Fruit fly (Drosophila melanogaster): ENCODE data around the gene aspr.
"Not testable (repeated sequence)": the region's sequence is repeated elsewhere in the genome, so short reads cannot be mapped to it uniquely, and the experiment has no call there.

aspr gene

dm6 chrX:20169898-20170297 lies 22.0 kb downstream of the aspr start, which contains the start of the genes CG9581 and CG9578:
Gene CG9581 (minus strand): TSS chrX:20169981.
Gene CG9578 (plus strand): TSS chrX:20170222.
- no peak for TF ChIP-seq noc (tag; optimal IDR thresholded peaks at IDR 0.05)

DNA sequence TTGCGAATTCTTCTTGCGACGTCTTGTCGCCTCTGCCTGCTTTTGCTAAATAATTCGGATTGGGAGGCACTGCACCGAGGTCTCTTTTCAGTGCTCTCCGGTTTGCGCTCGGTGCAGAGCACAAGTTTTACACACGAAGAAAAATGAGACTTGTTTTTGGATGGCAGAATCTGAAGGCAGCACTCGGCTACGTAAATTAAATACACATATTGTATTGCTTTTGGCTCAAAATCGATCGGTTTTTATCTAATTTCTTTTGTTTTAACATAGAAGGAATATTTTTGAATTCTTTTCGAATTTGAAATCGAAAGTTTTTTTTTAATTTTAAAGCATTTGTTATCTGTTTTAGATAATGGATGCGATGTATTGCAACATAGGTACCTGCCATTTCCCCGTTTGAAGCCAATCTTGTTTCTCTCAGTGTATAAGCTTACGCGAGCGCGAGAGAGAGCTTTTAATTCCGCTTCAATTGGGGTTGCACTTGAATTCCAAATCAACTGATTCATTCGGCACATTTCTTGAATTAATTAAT lies 25.6 kb downstream of the aspr start, which contains the start of gene AnxB10:
Gene AnxB10 (minus strand): TSS at position 51 of the 532 bp plus-strand sequence.
- TF ChIP-seq noc (tag; optimal IDR thresholded peaks at IDR 0.05) = peak; percentile 38

DNA sequence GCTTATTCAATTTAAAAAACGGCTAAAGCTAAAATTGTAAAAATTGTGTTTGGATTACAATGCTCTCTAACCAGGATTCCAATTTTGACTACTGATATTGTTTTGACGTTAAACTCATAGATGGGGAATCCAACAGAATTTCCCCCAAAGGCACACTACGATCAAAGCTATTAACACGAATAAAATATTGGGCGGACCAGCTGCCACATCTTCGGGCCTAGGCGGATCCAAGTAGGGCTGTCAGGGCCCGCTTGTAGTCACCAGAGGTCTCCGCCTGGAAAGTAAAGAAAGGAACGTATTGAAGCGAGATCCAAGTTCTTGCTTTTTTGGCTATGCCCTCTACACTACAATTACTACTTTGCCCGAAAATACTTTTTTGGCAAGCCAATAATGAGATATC lies 30.6 kb downstream of the aspr start, which contains the start of gene Sdic1:
Gene Sdic1 (minus strand): TSS at position 101 of the 400 bp plus-strand sequence.
- not testable (repeated sequence) for TF ChIP-seq noc (tag; optimal IDR thresholded peaks at IDR 0.05)

DNA sequence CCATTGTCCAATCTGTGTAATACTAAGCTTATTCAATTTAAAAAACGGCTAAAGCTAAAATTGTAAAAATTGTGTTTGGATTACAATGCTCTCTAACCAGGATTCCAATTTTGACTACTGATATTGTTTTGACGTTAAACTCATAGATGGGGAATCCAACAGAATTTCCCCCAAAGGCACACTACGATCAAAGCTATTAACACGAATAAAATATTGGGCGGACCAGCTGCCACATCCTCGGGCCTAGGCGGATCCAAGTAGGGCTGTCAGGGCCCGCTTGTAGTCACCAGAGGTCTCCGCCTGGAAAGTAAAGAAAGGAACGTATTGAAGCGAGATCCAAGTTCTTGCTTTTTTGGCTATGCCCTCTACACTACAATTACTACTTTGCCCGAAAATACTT lies 38.5 kb downstream of the aspr start, which contains the start of gene Sdic2:
Gene Sdic2 (minus strand): TSS at position 101 of the 400 bp plus-strand sequence.
- TF ChIP-seq noc (tag; optimal IDR thresholded peaks at IDR 0.05) = not testable (repeated sequence)

DNA sequence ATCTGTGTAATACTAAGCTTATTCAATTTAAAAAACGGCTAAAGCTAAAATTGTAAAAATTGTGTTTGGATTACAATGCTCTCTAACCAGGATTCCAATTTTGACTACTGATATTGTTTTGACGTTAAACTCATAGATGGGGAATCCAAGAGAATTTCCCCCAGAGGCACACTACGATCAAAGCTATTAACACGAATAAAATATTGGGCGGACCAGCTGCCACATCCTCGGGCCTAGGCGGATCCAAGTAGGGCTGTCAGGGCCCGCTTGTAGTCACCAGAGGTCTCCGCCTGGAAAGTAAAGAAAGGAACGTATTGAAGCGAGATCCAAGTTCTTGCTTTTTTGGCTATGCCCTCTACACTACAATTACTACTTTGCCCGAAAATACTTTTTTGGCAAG lies 46.2 kb downstream of the aspr start, which contains the start of gene Sdic3:
Gene Sdic3 (minus strand): TSS at position 101 of the 400 bp plus-strand sequence.
- TF ChIP-seq noc (tag; optimal IDR thresholded peaks at IDR 0.05) = not testable (repeated sequence)

- not testable (repeated sequence) for TF ChIP-seq noc (tag; optimal IDR thresholded peaks at IDR 0.05)
Observed at dm6 chrX:20201833-20202232, 53.9 kb downstream of the aspr start, which contains the start of gene SdicA. Gene SdicA (minus strand): TSS chrX:20201933.

Measured in whole organism, larva.